Worm (Caenorhabditis elegans) whole organism, young adult: Measurements from ENCODE around the gene mcm-6.

Source experiments
- B0336.3 ChIP-seq: fragments of 200-800 bp; sonication (Bioruptor generic); IDR thresholded peaks from 2 replicates; pipeline ENCODE4 v1.3.6; 2022; ENCODE audit warnings: missing genetic modification characterization, missing compliant biosample characterization
- D2030.7 ChIP-seq: fragments of 200-800 bp; sonication (Bioruptor generic); IDR thresholded peaks from 2 replicates; pipeline ENCODE4 v1.3.6; 2022; ENCODE audit warnings: missing genetic modification reagents, missing genetic modification characterization, missing compliant biosample characterization
- F10E7.11 ChIP-seq: sonication (generic microtip); optimal IDR thresholded peaks from 2 replicates; lab custom pipeline; 2017; ENCODE audit warnings: mild to moderate bottlenecking, missing genetic modification characterization, moderate library complexity, missing compliant biosample characterization
- F23B12.7 ChIP-seq: sonication (generic microtip); optimal IDR thresholded peaks from 2 replicates; lab custom pipeline; 2017; ENCODE audit warnings: missing genetic modification characterization, mild to moderate bottlenecking, missing compliant biosample characterization, antibody characterized with exemption, moderate library complexity; ENCODE audit not compliant: insufficient read depth
- F39B2.1 ChIP-seq: fragments of 200-800 bp; sonication (Bioruptor generic); IDR thresholded peaks from 2 replicates; pipeline ENCODE4 v1.3.6; 2022; ENCODE audit warnings: missing genetic modification reagents, missing genetic modification characterization, missing compliant biosample characterization
- F57C9.4 ChIP-seq: sonication (generic microtip); optimal IDR thresholded peaks from 2 replicates; lab custom pipeline; 2017; ENCODE audit warnings: mild to moderate bottlenecking, missing genetic modification characterization, missing compliant biosample characterization
- K12H6.12 ChIP-seq: fragments of 200-800 bp; sonication (Bioruptor generic); optimal IDR thresholded peaks from 2 replicates; lab custom pipeline; 2018; ENCODE audit warnings: mild to moderate bottlenecking, missing genetic modification characterization, missing compliant biosample characterization
- T26A5.8 ChIP-seq: sonication (generic microtip); optimal IDR thresholded peaks from 2 replicates; lab custom pipeline; 2016; ENCODE audit warnings: missing genetic modification characterization, missing compliant biosample characterization
- Y67H2A.10 ChIP-seq: fragments of 200-800 bp; sonication (Bioruptor generic); conservative IDR thresholded peaks from 2 replicates; pipeline ENCODE4 v1.3.6; 2022; ENCODE audit warnings: missing genetic modification reagents, missing genetic modification characterization, missing compliant biosample characterization
- Y79H2A.3 ChIP-seq: fragments of 200-800 bp; sonication (Bioruptor generic); conservative IDR thresholded peaks from 2 replicates; pipeline ENCODE4 v1.3.6; 2022; ENCODE audit warnings: missing genetic modification reagents, missing genetic modification characterization, missing compliant biosample characterization
- Y95B8A.8 ChIP-seq: fragments of 200-800 bp; sonication (Bioruptor generic); IDR thresholded peaks from 2 replicates; pipeline ENCODE4 v1.3.6; 2022; ENCODE audit warnings: missing genetic modification reagents, missing genetic modification characterization, missing compliant biosample characterization
- ama-1 ChIP-seq, 3 experiments: fragments of 150-350 bp in 1 of 3; sonication (generic microtip) in 2 of 3; optimal IDR thresholded peaks; 2 replicates each; lab custom pipeline; 2014 to 2018; ENCODE audit warnings: missing biosample characterization in 2 of 3, missing genetic modification characterization in 2 of 3, missing genetic modification reagents in 2 of 3
- aptf-3 ChIP-seq: fragments of 200-800 bp; sonication (Bioruptor generic); IDR thresholded peaks from 2 replicates; pipeline ENCODE4 v1.3.6; 2022; ENCODE audit warnings: missing genetic modification characterization, missing compliant biosample characterization
- atf-7 ChIP-seq: sonication (generic microtip); optimal IDR thresholded peaks from 2 replicates; lab custom pipeline; 2017; ENCODE audit warnings: mild to moderate bottlenecking, missing genetic modification characterization, missing compliant biosample characterization
- bed-1 ChIP-seq: fragments of 200-800 bp; sonication (Bioruptor generic); IDR thresholded peaks from 2 replicates; pipeline ENCODE4 v1.3.6; 2022; ENCODE audit warnings: missing genetic modification reagents, missing genetic modification characterization, missing compliant biosample characterization
- bed-2 ChIP-seq: fragments of 200-800 bp; sonication (Bioruptor generic); IDR thresholded peaks from 2 replicates; pipeline ENCODE4 v1.3.6; 2022; ENCODE audit warnings: missing genetic modification reagents, missing genetic modification characterization, missing compliant biosample characterization
- ceh-27 ChIP-seq: fragments of 200-800 bp; sonication (Bioruptor generic); optimal IDR thresholded peaks from 2 replicates; lab custom pipeline; 2018; ENCODE audit warnings: mild to moderate bottlenecking, missing genetic modification characterization, moderate library complexity, missing compliant biosample characterization
- ceh-40 ChIP-seq: fragments of 200-800 bp; sonication (Bioruptor generic); IDR thresholded peaks from 2 replicates; pipeline ENCODE4 v1.3.6; 2022; ENCODE audit warnings: missing genetic modification characterization, missing compliant biosample characterization
- ceh-91 ChIP-seq: fragments of 200-800 bp; sonication (Bioruptor generic); IDR thresholded peaks from 2 replicates; pipeline ENCODE4 v1.3.6; 2022; ENCODE audit warnings: missing genetic modification reagents, missing genetic modification characterization, missing compliant biosample characterization
- chd-7 ChIP-seq: sonication (generic microtip); optimal IDR thresholded peaks from 2 replicates; lab custom pipeline; 2016; ENCODE audit warnings: mild to moderate bottlenecking, missing genetic modification characterization, moderate library complexity, missing compliant biosample characterization
- dpl-1 ChIP-seq: fragments of 150-350 bp; optimal IDR thresholded peaks from 2 replicates; lab custom pipeline; 2014; ENCODE audit warnings: missing biosample characterization, missing genetic modification reagents, missing genetic modification characterization
- him-1 ChIP-seq: sonication (generic microtip); optimal IDR thresholded peaks from 2 replicates; lab custom pipeline; 2016; ENCODE audit warnings: missing genotype, missing genetic modification reagents, missing genetic modification characterization, missing compliant biosample characterization
- hmg-1.2 ChIP-seq: fragments of 200-800 bp; sonication (Bioruptor generic); IDR thresholded peaks from 2 replicates; pipeline ENCODE4 v1.3.6; 2022; ENCODE audit warnings: missing genetic modification reagents, missing genetic modification characterization, missing compliant biosample characterization
- hmg-20 ChIP-seq: fragments of 200-800 bp; sonication (Bioruptor generic); IDR thresholded peaks from 2 replicates; pipeline ENCODE4 v1.3.6; 2022; ENCODE audit warnings: missing genetic modification reagents, missing genetic modification characterization, missing compliant biosample characterization
- hsf-1 ChIP-seq: fragments of 200-800 bp; sonication (Bioruptor generic); IDR thresholded peaks from 2 replicates; pipeline ENCODE4 v1.3.6; 2022; ENCODE audit warnings: missing genetic modification reagents, missing genetic modification characterization, missing compliant biosample characterization
- lag-1 ChIP-seq: fragments of 200-800 bp; sonication (Bioruptor generic); IDR thresholded peaks from 2 replicates; pipeline ENCODE4 v1.3.6; 2022; ENCODE audit warnings: missing genetic modification reagents, missing genetic modification characterization, missing compliant biosample characterization
- let-607 ChIP-seq, 2 experiments: fragments of 200-800 bp in 1 of 2; sonication (Bioruptor generic) in 1 of 2; sonication (generic microtip) in 1 of 2; optimal IDR thresholded peaks; 2 replicates each; lab custom pipeline; 2016 to 2018; ENCODE audit warnings: mild to moderate bottlenecking in 2 of 2, missing compliant biosample characterization in 2 of 2, missing genetic modification characterization in 2 of 2, moderate library complexity in 2 of 2, missing genotype in 1 of 2
- lin-40 ChIP-seq: sonication (generic microtip); optimal IDR thresholded peaks from 2 replicates; lab custom pipeline; 2016; ENCODE audit warnings: missing genetic modification characterization, mild to moderate bottlenecking, missing compliant biosample characterization, missing genotype, missing genetic modification reagents
- madf-8 ChIP-seq: fragments of 200-800 bp; sonication (Bioruptor generic); conservative IDR thresholded peaks from 2 replicates; pipeline ENCODE4 v1.3.6; 2022; ENCODE audit warnings: missing genetic modification reagents, missing genetic modification characterization, missing compliant biosample characterization
- mxl-1 ChIP-seq: sonication (generic microtip); optimal IDR thresholded peaks from 2 replicates; lab custom pipeline; 2016; ENCODE audit warnings: missing genetic modification characterization, missing compliant biosample characterization
- nfya-1 ChIP-seq: sonication (generic microtip); optimal IDR thresholded peaks from 2 replicates; lab custom pipeline; 2017; ENCODE audit warnings: antibody characterized with exemption, missing compliant biosample characterization, missing genetic modification characterization, borderline replicate concordance; ENCODE audit not compliant: insufficient read depth
- nfyb-1 ChIP-seq: fragments of 200-800 bp; sonication (Bioruptor generic); IDR thresholded peaks from 2 replicates; pipeline ENCODE4 v1.3.6; 2022; ENCODE audit warnings: missing genetic modification reagents, missing genetic modification characterization, missing compliant biosample characterization
- nhr-179 ChIP-seq: sonication (generic microtip); optimal IDR thresholded peaks from 2 replicates; lab custom pipeline; 2016; ENCODE audit warnings: mild to moderate bottlenecking, missing genetic modification characterization, missing compliant biosample characterization
- nhr-90 ChIP-seq: sonication (generic microtip); optimal IDR thresholded peaks from 2 replicates; lab custom pipeline; 2016; ENCODE audit warnings: missing genotype, mild to moderate bottlenecking, missing genetic modification characterization, missing compliant biosample characterization
- pbrm-1 ChIP-seq: fragments of 200-800 bp; sonication (Bioruptor generic); IDR thresholded peaks from 2 replicates; pipeline ENCODE4 v1.3.6; 2022; ENCODE audit warnings: missing genetic modification reagents, missing genetic modification characterization, missing compliant biosample characterization
- rcor-1 ChIP-seq: fragments of 200-800 bp; sonication (Bioruptor generic); IDR thresholded peaks from 2 replicates; pipeline ENCODE4 v1.3.6; 2022; ENCODE audit warnings: missing genetic modification reagents, missing genetic modification characterization, missing compliant biosample characterization
- rec-8 ChIP-seq, 2 experiments: sonication (generic microtip); optimal IDR thresholded peaks; 2 replicates each; lab custom pipeline; 2016; ENCODE audit warnings: mild to moderate bottlenecking in 2 of 2, missing genetic modification characterization in 2 of 2, missing genetic modification reagents in 2 of 2, missing genotype in 2 of 2, missing biosample characterization in 1 of 2, missing compliant biosample characterization in 1 of 2, moderate library complexity in 1 of 2
- repo-1 ChIP-seq: sonication (generic microtip); optimal IDR thresholded peaks from 2 replicates; lab custom pipeline; 2017; ENCODE audit warnings: mild to moderate bottlenecking, missing genetic modification characterization, missing compliant biosample characterization
- sdz-38 ChIP-seq: sonication (generic microtip); optimal IDR thresholded peaks from 2 replicates; lab custom pipeline; 2016; ENCODE audit warnings: missing genotype, missing genetic modification characterization, missing compliant biosample characterization
- sea-2 ChIP-seq: fragments of 200-800 bp; sonication (Bioruptor generic); IDR thresholded peaks from 2 replicates; pipeline ENCODE4 v1.3.6; 2022; ENCODE audit warnings: missing genetic modification characterization, missing compliant biosample characterization
- snpc-1.3 ChIP-seq: sonication (generic microtip); optimal IDR thresholded peaks from 2 replicates; lab custom pipeline; 2017; ENCODE audit warnings: missing genetic modification characterization, mild to moderate bottlenecking, missing compliant biosample characterization, antibody characterized with exemption, moderate library complexity, missing genotype, missing genetic modification reagents; ENCODE audit not compliant: insufficient read depth
- somi-1 ChIP-seq: fragments of 200-800 bp; sonication (Bioruptor generic); optimal IDR thresholded peaks from 2 replicates; lab custom pipeline; 2018; ENCODE audit warnings: mild to moderate bottlenecking, missing genetic modification characterization, missing compliant biosample characterization
- tlf-1 ChIP-seq: fragments of 200-800 bp; sonication (Bioruptor generic); optimal IDR thresholded peaks from 2 replicates; lab custom pipeline; 2018; ENCODE audit warnings: mild to moderate bottlenecking, missing genetic modification characterization, missing compliant biosample characterization
- xnd-1 ChIP-seq: sonication (generic microtip); optimal IDR thresholded peaks from 2 replicates; lab custom pipeline; 2016; ENCODE audit warnings: missing genotype, missing genetic modification reagents, missing genetic modification characterization, missing compliant biosample characterization
- zfh-2 ChIP-seq: fragments of 200-800 bp; sonication (Bioruptor generic); conservative IDR thresholded peaks from 2 replicates; pipeline ENCODE4 v1.3.6; 2022; ENCODE audit warnings: missing genetic modification reagents, missing genetic modification characterization, missing compliant biosample characterization
- zim-3 ChIP-seq: sonication (generic microtip); optimal IDR thresholded peaks from 2 replicates; lab custom pipeline; 2017; ENCODE audit warnings: mild to moderate bottlenecking, missing genetic modification characterization, moderate library complexity, missing compliant biosample characterization
- ztf-18 ChIP-seq: sonication (generic microtip); optimal IDR thresholded peaks from 2 replicates; lab custom pipeline; 2016; ENCODE audit warnings: missing genotype, mild to moderate bottlenecking, missing genetic modification characterization, missing compliant biosample characterization
- ztf-25 ChIP-seq: fragments of 200-800 bp; sonication (Bioruptor generic); IDR thresholded peaks from 2 replicates; pipeline ENCODE4 v1.3.6; 2022; ENCODE audit warnings: missing genetic modification reagents, missing genetic modification characterization, missing compliant biosample characterization

mcm-6 gene

DNA sequence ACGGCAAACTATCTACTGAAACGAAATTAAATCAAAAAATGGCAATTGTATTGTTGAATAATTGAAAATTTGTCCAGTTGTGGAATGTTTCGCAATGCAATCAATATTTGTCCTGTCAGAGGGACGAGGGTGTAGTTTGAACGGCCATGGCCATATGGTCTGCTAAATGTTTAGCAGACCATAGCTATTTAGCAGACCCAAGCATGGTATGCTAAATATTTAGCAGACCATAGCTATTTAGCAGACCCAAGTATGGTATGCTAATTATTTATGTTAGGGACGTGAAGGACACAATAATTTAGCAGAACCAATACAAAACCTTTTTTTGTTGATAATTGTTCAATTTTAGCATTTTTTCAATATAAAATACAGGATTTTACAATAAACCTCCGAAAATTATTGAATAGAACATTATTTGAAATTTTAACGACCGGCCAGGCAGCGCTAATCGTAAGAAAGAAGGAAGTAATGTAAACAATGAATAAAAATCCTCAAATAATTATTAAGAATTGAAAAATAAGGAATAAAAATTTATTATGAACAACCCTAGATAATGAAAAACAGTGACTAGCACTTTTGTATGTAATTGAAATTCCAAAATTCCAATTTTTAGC, 10.9 kb downstream of the mcm-6 start, which contains the start of gene riok-3 (continued):
- no peak for TF ChIP-seq rec-8 (tag; optimal IDR thresholded peaks at IDR 0.05; lab: Kevin White, UChicago)
- peak; percentile 1 for TF ChIP-seq tlf-1 (GFP tag; lab: Kevin White, UChicago)
- TF ChIP-seq T26A5.8 = no peak
- TF ChIP-seq F23B12.7 (tag; lab: Kevin White, UChicago) = peak; percentile 21
- TF ChIP-seq hmg-1.2 (GFP tag; lab: Robert Waterston, UW) = no peak
- no peak for TF ChIP-seq hmg-20
- TF ChIP-seq K12H6.12 (tag; lab: Kevin White, UChicago) = no peak
- TF ChIP-seq ztf-18 (tag; lab: Kevin White, UChicago) = no peak
- TF ChIP-seq xnd-1 (tag; lab: Kevin White, UChicago) = no peak
- TF ChIP-seq rcor-1 (GFP tag; lab: Robert Waterston, UW) = no peak
- no peak for TF ChIP-seq aptf-3
- TF ChIP-seq hsf-1 (GFP tag; lab: Robert Waterston, UW) = no peak
- peak; percentile 67 for TF ChIP-seq zim-3
- TF ChIP-seq dpl-1 (GFP tag; lab: Kevin White, UChicago) = no peak
- TF ChIP-seq him-1 (tag; lab: Kevin White, UChicago) = no peak
- TF ChIP-seq ceh-91 (GFP tag; lab: Robert Waterston, UW) = no peak
- peak; percentile 49; the same call in 1 of the 2 replicates for TF ChIP-seq pbrm-1 (GFP tag; lab: Robert Waterston, UW)
- TF ChIP-seq nhr-90 (tag; lab: Kevin White, UChicago) = no peak
- peak; percentile 11 for TF ChIP-seq lin-40 (tag; lab: Kevin White, UChicago)
- TF ChIP-seq F10E7.11 (tag; lab: Kevin White, UChicago) = no peak
- TF ChIP-seq ztf-25 = no peak
- peak; percentile 44 for TF ChIP-seq somi-1 (GFP tag; lab: Kevin White, UChicago)
- TF ChIP-seq ama-1 (optimal IDR thresholded peaks at IDR 0.05; lab: Kevin White, UChicago) = no peak
- TF ChIP-seq ama-1 (GFP tag; optimal IDR thresholded peaks at IDR 0.05; lab: Kevin White, UChicago) = no peak
- TF ChIP-seq ceh-40 (GFP tag; lab: Robert Waterston, UW) = no peak
- TF ChIP-seq let-607 (tag; optimal IDR thresholded peaks at IDR 0.05; lab: Kevin White, UChicago) = peak in 1 of 2 experiments; percentile 2
- TF ChIP-seq Y79H2A.3 (GFP tag; lab: Robert Waterston, UW) = 0 out of 2 replicates have a peak, but pooled peaks have one; percentile 68
- TF ChIP-seq bed-1 = no peak
- TF ChIP-seq snpc-1.3 (tag; lab: Kevin White, UChicago) = no peak
- TF ChIP-seq atf-7 (tag; lab: Kevin White, UChicago) = no peak
- TF ChIP-seq F57C9.4 (tag; lab: Kevin White, UChicago) = peak; percentile 41
- no peak for TF ChIP-seq chd-7 (tag; lab: Kevin White, UChicago)
- TF ChIP-seq D2030.7 (GFP tag; lab: Robert Waterston, UW) = no peak
- no peak for TF ChIP-seq nhr-179 (tag; lab: Kevin White, UChicago)
- peak; percentile 40; the same call in 1 of the 2 replicates for TF ChIP-seq Y95B8A.8 (GFP tag; lab: Robert Waterston, UW)
- TF ChIP-seq bed-2 (GFP tag; lab: Robert Waterston, UW) = no peak
- no peak for TF ChIP-seq sea-2 (GFP tag; lab: Robert Waterston, UW)
- TF ChIP-seq sdz-38 (tag; lab: Kevin White, UChicago) = no peak
- no peak for TF ChIP-seq ceh-27 (GFP tag; lab: Kevin White, UChicago)
- peak; percentile 72 for TF ChIP-seq nfyb-1
- TF ChIP-seq mxl-1 (tag; lab: Kevin White, UChicago) = no peak
- no peak for TF ChIP-seq lag-1
- TF ChIP-seq repo-1 = peak; percentile 77
- TF ChIP-seq F39B2.1 (GFP tag; lab: Robert Waterston, UW) = no peak
- TF ChIP-seq madf-8 = no peak
- TF ChIP-seq Y67H2A.10 (GFP tag; lab: Robert Waterston, UW) = no peak
- TF ChIP-seq zfh-2 (GFP tag; lab: Robert Waterston, UW) = no peak
- TF ChIP-seq nfya-1 (tag; lab: Kevin White, UChicago) = no peak
- TF ChIP-seq B0336.3 (GFP tag; lab: Robert Waterston, UW) = no peak
